Worm (Caenorhabditis elegans): ENCODE measurements around the gene Y59H11AR.3.

Gene Y59H11AR.3

ce11 chrIV:8611886-8612542 lies 16.8 kb upstream of the Y59H11AR.3 start, which contains the start of the genes F42A9.17 and cyp-33E2:
Gene F42A9.17 (minus strand): TSS chrIV:8611936.
Gene cyp-33E2 (plus strand): TSS chrIV:8612334.
- no peak for TF ChIP-seq daf-16 (GFP tag; optimal IDR thresholded peaks at IDR 0.05)
- peak; percentile 88 for TF ChIP-seq daf-16 (tag; optimal IDR thresholded peaks at IDR 0.05)
- no peak for TF ChIP-seq zfp-2 (tag; optimal IDR thresholded peaks at IDR 0.05)
- TF ChIP-seq unc-130 (GFP tag; optimal IDR thresholded peaks at IDR 0.05): no peak
- TF ChIP-seq vab-7 (GFP tag; IDR thresholded peaks at IDR 0.05): no peak
- TF ChIP-seq nhr-25 (tag; optimal IDR thresholded peaks at IDR 0.05; ENCODE audit: borderline replicate concordance, insufficient read depth): no peak
- TF ChIP-seq pqm-1 (tag; optimal IDR thresholded peaks at IDR 0.05): peak; percentile 90
- peak; percentile 65; the same call in 1 of the 2 replicates for TF ChIP-seq php-3 (GFP tag; IDR thresholded peaks at IDR 0.05)
- no peak for TF ChIP-seq daf-12 (tag; optimal IDR thresholded peaks at IDR 0.05)
- TF ChIP-seq F37D6.2 (tag; optimal IDR thresholded peaks at IDR 0.05): no peak
- peak; percentile 44 for TF ChIP-seq nhr-77 (tag; optimal IDR thresholded peaks at IDR 0.05)
- peak; percentile 61 for TF ChIP-seq dve-1 (tag; optimal IDR thresholded peaks at IDR 0.05; ENCODE audit: insufficient read depth)
- TF ChIP-seq skn-1 (tag; optimal IDR thresholded peaks at IDR 0.05): no peak
- peak; percentile 88 for TF ChIP-seq nhr-28 (tag; optimal IDR thresholded peaks at IDR 0.05)
- no peak for TF ChIP-seq egl-43 (GFP tag; IDR thresholded peaks at IDR 0.05)
- no peak for TF ChIP-seq spr-3 (GFP tag; optimal IDR thresholded peaks at IDR 0.05)
- TF ChIP-seq pha-4 (GFP tag; IDR thresholded peaks at IDR 0.05): no peak
- peak; percentile 12 for TF ChIP-seq pha-4 (tag; optimal IDR thresholded peaks at IDR 0.05)

- no peak for TF ChIP-seq mxl-3 (GFP tag; optimal IDR thresholded peaks at IDR 0.05)
- TF ChIP-seq mxl-2 (GFP tag; conservative IDR thresholded peaks at IDR 0.05): no peak
- TF ChIP-seq sdz-12 (GFP tag; optimal IDR thresholded peaks at IDR 0.05): no peak
These were observed 13.7 kb upstream of the Y59H11AR.3 start, which contains the start of gene F42A9.6 for ce11 chrIV:8608934-8609333. Gene F42A9.6 (plus strand): TSS chrIV:8609234.

- TF ChIP-seq set-16 (GFP tag; IDR thresholded peaks at IDR 0.05) (no peak), lin-29 (GFP tag; IDR thresholded peaks at IDR 0.05) (no peak)
These were observed 13.0 kb upstream of the Y59H11AR.3 start for ce11 chrIV:8608204-8608603.

ce11 chrIV:8607468-8607867 lies 12.3 kb upstream of the Y59H11AR.3 start:
- TF ChIP-seq snpc-1.2 (GFP tag; IDR thresholded peaks at IDR 0.05): 0 out of 2 replicates have a peak, but pooled peaks have one; percentile 15

ce11 chrIV:8605217-8605616 lies 10.0 kb upstream of the Y59H11AR.3 start:
- TF ChIP-seq ZK337.2 (GFP tag; IDR thresholded peaks at IDR 0.05) (peak; percentile 37; the same call in 1 of the 2 replicates), mdl-1 (tag; optimal IDR thresholded peaks at IDR 0.05) (peak in 1 of 2 experiments; percentile 1), daf-16 (GFP tag; optimal IDR thresholded peaks at IDR 0.05) (peak in 1 of 2 experiments; percentile 48), daf-16 (tag; optimal IDR thresholded peaks at IDR 0.05) (no peak), nhr-11 (tag; optimal IDR thresholded peaks at IDR 0.05) (peak; percentile 66), fos-1 (tag; optimal IDR thresholded peaks at IDR 0.05) (no peak), spr-1 (tag; optimal IDR thresholded peaks at IDR 0.05) (no peak), unc-62 (GFP tag; optimal IDR thresholded peaks at IDR 0.05 in 1 of 2) (peak in 1 of 2 experiments; percentile 41), unc-62 (tag; optimal IDR thresholded peaks at IDR 0.05) (no peak)

- TF ChIP-seq aha-1 (tag) (no peak), hlh-11 (tag; optimal IDR thresholded peaks at IDR 0.05) (no peak), fkh-10 (GFP tag; optimal IDR thresholded peaks at IDR 0.05) (no peak), fos-1 (tag; optimal IDR thresholded peaks at IDR 0.05) (no peak), unc-62 (GFP tag; optimal IDR thresholded peaks at IDR 0.05 in 1 of 2) (no peak), unc-62 (tag; optimal IDR thresholded peaks at IDR 0.05) (no peak), mep-1 (tag; optimal IDR thresholded peaks at IDR 0.05) (no peak), mxl-3 (GFP tag; optimal IDR thresholded peaks at IDR 0.05) (no peak)
These were observed 7.7 kb upstream of the Y59H11AR.3 start, which contains the start of gene Y59H11AR.10 for ce11 chrIV:8602877-8603276. Gene Y59H11AR.10 (plus strand): TSS chrIV:8603177.
